Worm (Caenorhabditis elegans) whole organism, L1 larva: ENCODE results near the gene pptr-1.

ENCODE experiments used
- C34B4.2 ChIP-seq: sonication (generic microtip); optimal IDR thresholded peaks from 2 replicates; lab custom pipeline; 2017; ENCODE audit warnings: mild to moderate bottlenecking, missing genetic modification characterization, missing compliant biosample characterization
- aha-1 ChIP-seq: fragments of 150-350 bp; optimal IDR thresholded peaks from 2 replicates; lab custom pipeline; 2014; ENCODE audit warnings: missing biosample characterization, missing genetic modification characterization
- ama-1 ChIP-seq: fragments of 150-350 bp; optimal IDR thresholded peaks from 2 replicates; lab custom pipeline; 2014
- ceh-88 ChIP-seq: fragments of 200-800 bp; sonication (Bioruptor generic); IDR thresholded peaks from 2 replicates; pipeline ENCODE4 v1.3.6; 2022; ENCODE audit warnings: missing genetic modification characterization, missing compliant biosample characterization
- efl-3 ChIP-seq: fragments of 200-800 bp; sonication (Bioruptor generic); optimal IDR thresholded peaks from 2 replicates; lab custom pipeline; 2018; ENCODE audit warnings: mild to moderate bottlenecking, missing genetic modification characterization, missing compliant biosample characterization
- egl-13 ChIP-seq: sonication (generic microtip); optimal IDR thresholded peaks from 2 replicates; lab custom pipeline; 2016; ENCODE audit warnings: missing genotype, missing genetic modification reagents, missing genetic modification characterization, missing compliant biosample characterization
- egl-27 ChIP-seq, 2 experiments: fragments of 150-350 bp in 1 of 2; sonication (generic microtip); optimal IDR thresholded peaks; 3 replicates each; lab custom pipeline; 2017 to 2018; ENCODE audit warnings: missing biosample characterization in 2 of 2, missing genetic modification characterization in 2 of 2, missing genetic modification reagents in 2 of 2
- elt-3 ChIP-seq, 6 experiments: fragments of 150-350 bp in 1 of 6; sonication (generic microtip); optimal IDR thresholded peaks; 2 replicates each; lab custom pipeline; 2017 to 2018; ENCODE audit warnings: missing biosample characterization in 6 of 6, missing genetic modification characterization in 6 of 6, inconsistent platforms in 1 of 6
- ets-5 ChIP-seq: fragments of 200-800 bp; sonication (Bioruptor generic); IDR thresholded peaks from 2 replicates; pipeline ENCODE4 v1.3.6; 2022; ENCODE audit warnings: missing genetic modification characterization, missing compliant biosample characterization
- fkh-10 ChIP-seq: sonication (generic microtip); optimal IDR thresholded peaks from 2 replicates; lab custom pipeline; 2017; ENCODE audit warnings: missing biosample characterization, missing genetic modification reagents, missing genetic modification characterization
- fkh-8 ChIP-seq: sonication (generic microtip); optimal IDR thresholded peaks from 2 replicates; lab custom pipeline; 2016; ENCODE audit warnings: mild to moderate bottlenecking, missing genetic modification characterization, missing compliant biosample characterization
- fos-1 ChIP-seq: fragments of 150-350 bp; optimal IDR thresholded peaks from 2 replicates; lab custom pipeline; 2014; ENCODE audit warnings: missing biosample characterization, missing genetic modification characterization
- grh-1 ChIP-seq: fragments of 200-800 bp; sonication (Bioruptor generic); IDR thresholded peaks from 2 replicates; pipeline ENCODE4 v1.3.6; 2022; ENCODE audit warnings: missing genetic modification reagents, missing genetic modification characterization, missing compliant biosample characterization
- hlh-17 ChIP-seq: fragments of 200-800 bp; sonication (Bioruptor generic); optimal IDR thresholded peaks from 2 replicates; lab custom pipeline; 2018; ENCODE audit warnings: missing genetic modification characterization, mild to moderate bottlenecking, missing compliant biosample characterization, moderate library complexity, borderline replicate concordance
- lin-14 ChIP-seq: fragments of 200-800 bp; sonication (Bioruptor generic); optimal IDR thresholded peaks from 2 replicates; lab custom pipeline; 2018; ENCODE audit warnings: mild to moderate bottlenecking, missing genetic modification characterization, moderate library complexity, missing compliant biosample characterization
- lin-15B ChIP-seq: fragments of 150-350 bp; sonication (generic microtip); optimal IDR thresholded peaks from 3 replicates; lab custom pipeline; 2014; ENCODE audit warnings: missing biosample characterization, missing genetic modification characterization
- lin-35 ChIP-seq, 2 experiments: fragments of 150-350 bp; optimal IDR thresholded peaks; 2 replicates each; lab custom pipeline; 2014; ENCODE audit warnings: missing biosample characterization in 2 of 2, missing genetic modification characterization in 2 of 2, missing genetic modification reagents in 2 of 2
- lir-3 ChIP-seq: sonication (generic microtip); optimal IDR thresholded peaks from 2 replicates; lab custom pipeline; 2016; ENCODE audit warnings: mild to moderate bottlenecking, missing genetic modification characterization, moderate library complexity, missing compliant biosample characterization; ENCODE audit not compliant: poor library complexity
- mdl-1 ChIP-seq, 2 experiments: fragments of 150-350 bp; optimal IDR thresholded peaks; 2 replicates each; lab custom pipeline; 2014 to 2017; ENCODE audit warnings: missing biosample characterization in 2 of 2, missing genetic modification characterization in 2 of 2, inconsistent platforms in 1 of 2
- nhr-12 ChIP-seq: sonication (generic microtip); optimal IDR thresholded peaks from 2 replicates; lab custom pipeline; 2017; ENCODE audit warnings: missing biosample characterization, missing genetic modification characterization
- nhr-28 ChIP-seq: fragments of 150-350 bp; optimal IDR thresholded peaks from 2 replicates; lab custom pipeline; 2014; ENCODE audit warnings: missing biosample characterization, missing genetic modification characterization
- nhr-85 ChIP-seq: sonication (generic microtip); peaks from one replicate; lab custom pipeline; 2016; ENCODE audit warnings: missing genetic modification characterization, inconsistent platforms, missing compliant biosample characterization
- nhr-90 ChIP-seq: sonication (generic microtip); optimal IDR thresholded peaks from 2 replicates; lab custom pipeline; 2016; ENCODE audit warnings: mild to moderate bottlenecking, missing genetic modification characterization, missing compliant biosample characterization; ENCODE audit not compliant: poor library complexity
- pag-3 ChIP-seq: sonication (generic microtip); optimal IDR thresholded peaks from 2 replicates; lab custom pipeline; 2017; ENCODE audit warnings: missing genetic modification characterization, mild to moderate bottlenecking, missing compliant biosample characterization, antibody characterized with exemption, borderline replicate concordance; ENCODE audit not compliant: insufficient read depth
- skn-1 ChIP-seq: fragments of 150-350 bp; optimal IDR thresholded peaks from 2 replicates; lab custom pipeline; 2014; ENCODE audit warnings: missing biosample characterization, missing genetic modification characterization
- sox-4 ChIP-seq: sonication (generic microtip); optimal IDR thresholded peaks from 2 replicates; lab custom pipeline; 2016; ENCODE audit warnings: missing genetic modification characterization, missing compliant biosample characterization
- swsn-7 ChIP-seq: sonication (generic microtip); optimal IDR thresholded peaks from 2 replicates; lab custom pipeline; 2016; ENCODE audit warnings: missing genetic modification characterization, missing compliant biosample characterization
- tbx-2 ChIP-seq: sonication (generic microtip); optimal IDR thresholded peaks from 2 replicates; lab custom pipeline; 2016; ENCODE audit warnings: missing genetic modification characterization, missing compliant biosample characterization
- tlp-1 ChIP-seq: fragments of 150-350 bp; optimal IDR thresholded peaks from 2 replicates; lab custom pipeline; 2014; ENCODE audit warnings: missing biosample characterization, missing genetic modification characterization
- unc-130 ChIP-seq: fragments of 150-350 bp; optimal IDR thresholded peaks from 2 replicates; lab custom pipeline; 2017; ENCODE audit warnings: missing biosample characterization, missing genetic modification characterization, inconsistent platforms
- unc-86 ChIP-seq: sonication (generic microtip); optimal IDR thresholded peaks from 2 replicates; lab custom pipeline; 2016; ENCODE audit warnings: missing genetic modification characterization, missing compliant biosample characterization
- unc-98 ChIP-seq: fragments of 200-800 bp; sonication (Bioruptor generic); IDR thresholded peaks from 2 replicates; pipeline ENCODE4 v1.3.6; 2022; ENCODE audit warnings: missing genetic modification characterization, missing compliant biosample characterization
- vab-15 ChIP-seq: sonication (generic microtip); optimal IDR thresholded peaks from 2 replicates; lab custom pipeline; 2017; ENCODE audit warnings: missing genotype, mild to moderate bottlenecking, missing genetic modification characterization, missing compliant biosample characterization
- xbp-1 ChIP-seq: sonication (generic microtip); optimal IDR thresholded peaks from 2 replicates; lab custom pipeline; 2016; ENCODE audit warnings: missing genetic modification characterization, missing compliant biosample characterization
- zip-4 ChIP-seq: fragments of 200-800 bp; sonication (Bioruptor generic); optimal IDR thresholded peaks from 2 replicates; lab custom pipeline; 2018; ENCODE audit warnings: mild to moderate bottlenecking, missing genetic modification characterization, moderate library complexity, missing compliant biosample characterization

pptr-1 gene

ce11 chrV:16322155-16322554, 35.2 kb upstream of the pptr-1 start:
- TF ChIP-seq fkh-8, result no peak
- no peak for TF ChIP-seq lin-15B (tag; lab: Kevin White, UChicago)
- no peak for TF ChIP-seq lir-3 (tag; lab: Kevin White, UChicago)
- TF ChIP-seq unc-86, result no peak
- TF ChIP-seq ama-1, result no peak
- no peak for TF ChIP-seq egl-13 (tag; lab: Kevin White, UChicago)
- TF ChIP-seq fos-1 (tag; lab: Kevin White, UChicago), result no peak
- TF ChIP-seq C34B4.2 (tag; lab: Kevin White, UChicago), result no peak
- no peak for TF ChIP-seq aha-1 (tag; lab: Kevin White, UChicago)
- no peak for TF ChIP-seq unc-98 (GFP tag; lab: Robert Waterston, UW)
- TF ChIP-seq hlh-17 (GFP tag; lab: Kevin White, UChicago), result no peak
- no peak for TF ChIP-seq sox-4 (tag; lab: Kevin White, UChicago)
- TF ChIP-seq efl-3 (GFP tag; lab: Kevin White, UChicago), result no peak
- no peak for TF ChIP-seq skn-1
- TF ChIP-seq nhr-12 (tag; lab: Kevin White, UChicago), result no peak
- TF ChIP-seq tbx-2 (tag; lab: Kevin White, UChicago), result no peak
- no peak for TF ChIP-seq lin-14 (GFP tag; lab: Kevin White, UChicago)
- TF ChIP-seq nhr-90 (tag; lab: Kevin White, UChicago), result no peak
- no peak for TF ChIP-seq ceh-88 (GFP tag; lab: Robert Waterston, UW)

- TF ChIP-seq nhr-90 (tag; lab: Kevin White, UChicago) (no peak), mdl-1 (tag; optimal IDR thresholded peaks at IDR 0.05; lab: Kevin White, UChicago) (no peak), unc-86 (no peak)
Observed at ce11 chrV:16328849-16329248, 28.5 kb upstream of the pptr-1 start, which contains the start of gene F57G8.7. Gene F57G8.7 (plus strand): TSS chrV:16329149.

- TF ChIP-seq xbp-1, result no peak
- TF ChIP-seq swsn-7 (tag; lab: Kevin White, UChicago), result no peak
- no peak for TF ChIP-seq elt-3 (tag; optimal IDR thresholded peaks at IDR 0.05; lab: Kevin White, UChicago)
- no peak for TF ChIP-seq fkh-10
- TF ChIP-seq nhr-28 (tag; lab: Kevin White, UChicago), result no peak
- no peak for TF ChIP-seq ets-5 (GFP tag; lab: Robert Waterston, UW)
- no peak for TF ChIP-seq ama-1
- TF ChIP-seq unc-130, result no peak
- no peak for TF ChIP-seq lir-3 (tag; lab: Kevin White, UChicago)
- no peak for TF ChIP-seq egl-27 (tag; optimal IDR thresholded peaks at IDR 0.05; lab: Kevin White, UChicago)
- TF ChIP-seq tlp-1 (tag; lab: Kevin White, UChicago), result no peak
- TF ChIP-seq grh-1 (GFP tag; lab: Robert Waterston, UW), result no peak
- TF ChIP-seq zip-4 (GFP tag; lab: Kevin White, UChicago), result no peak
- no peak for TF ChIP-seq lin-15B (tag; lab: Kevin White, UChicago)
- TF ChIP-seq pag-3 (tag; lab: Kevin White, UChicago), result no peak
- no peak for TF ChIP-seq lin-14 (GFP tag; lab: Kevin White, UChicago)
Observed at ce11 chrV:16333412-16333811, 23.9 kb upstream of the pptr-1 start, which contains the start of gene srh-167. Gene srh-167 (plus strand): TSS chrV:16333712.

- no peak for TF ChIP-seq lin-35 (GFP tag; optimal IDR thresholded peaks at IDR 0.05; lab: Kevin White, UChicago)
- TF ChIP-seq egl-13 (tag; lab: Kevin White, UChicago), result no peak
- TF ChIP-seq vab-15 (tag; lab: Kevin White, UChicago), result no peak
- TF ChIP-seq nhr-85 (tag; lab: Kevin White, UChicago), result no peak
- TF ChIP-seq, all 84 proteins: peak for 0
Observed at ce11 chrV:16336326-16336725, 21.0 kb upstream of the pptr-1 start, which contains the start of gene srw-87. Gene srw-87 (plus strand): TSS chrV:16336626.
